Worm (Caenorhabditis elegans) whole organism, L4 larva: ENCODE measurements around the gene M110.10.

Source experiments
- F44E2.7 ChIP-seq: fragments of 200-800 bp; sonication (Bioruptor generic); IDR thresholded peaks from 2 replicates; pipeline ENCODE4 v2.1.2; 2022; ENCODE audit warnings: missing genetic modification characterization, missing compliant biosample characterization
- T26A8.4 ChIP-seq: fragments of 200-800 bp; sonication (Bioruptor generic); IDR thresholded peaks from 2 replicates; pipeline ENCODE4 v1.3.6; 2022; ENCODE audit warnings: missing genetic modification characterization, missing compliant biosample characterization
- Y75B8A.6 ChIP-seq: fragments of 200-800 bp; sonication (Bioruptor generic); IDR thresholded peaks from 2 replicates; pipeline ENCODE4 v1.3.6; 2022; ENCODE audit warnings: missing genetic modification reagents, missing genetic modification characterization, missing compliant biosample characterization
- ZK337.2 ChIP-seq: fragments of 200-800 bp; sonication (Bioruptor generic); IDR thresholded peaks from 2 replicates; pipeline ENCODE4 v1.3.6; 2022; ENCODE audit warnings: missing genetic modification reagents, missing genetic modification characterization, missing compliant biosample characterization
- aha-1 ChIP-seq: fragments of 150-350 bp; peaks from one replicate; lab custom pipeline; 2014; ENCODE audit warnings: missing biosample characterization, missing genetic modification characterization
- ama-1 ChIP-seq: fragments of 150-350 bp; optimal IDR thresholded peaks from 2 replicates; lab custom pipeline; 2014; ENCODE audit warnings: inconsistent platforms, mixed read lengths
- arid-1 ChIP-seq: fragments of 200-800 bp; sonication (Bioruptor generic); conservative IDR thresholded peaks from 2 replicates; pipeline ENCODE4 v1.3.6; 2022; ENCODE audit warnings: missing genetic modification reagents, missing genetic modification characterization, missing compliant biosample characterization
- ceh-20 ChIP-seq: fragments of 200-800 bp; sonication (Bioruptor generic); IDR thresholded peaks from 2 replicates; pipeline ENCODE4 v1.3.6; 2022; ENCODE audit warnings: missing genetic modification reagents, missing genetic modification characterization, missing compliant biosample characterization
- ceh-62 ChIP-seq: sonication (generic microtip); optimal IDR thresholded peaks from 2 replicates; lab custom pipeline; 2017; ENCODE audit warnings: missing biosample characterization, missing genetic modification characterization
- ceh-82 ChIP-seq: sonication (generic microtip); optimal IDR thresholded peaks from 2 replicates; lab custom pipeline; 2017; ENCODE audit warnings: missing biosample characterization, missing genetic modification characterization
- ces-1 ChIP-seq: fragments of 150-350 bp; sonication (generic microtip); optimal IDR thresholded peaks from 4 replicates; lab custom pipeline; 2014; ENCODE audit warnings: missing biosample characterization, missing genetic modification reagents, missing genetic modification characterization
- cey-2 ChIP-seq: sonication (generic microtip); optimal IDR thresholded peaks from 3 replicates; lab custom pipeline; 2017; ENCODE audit warnings: missing genetic modification characterization, mild to moderate bottlenecking, missing compliant biosample characterization, antibody characterized with exemption, borderline replicate concordance; ENCODE audit not compliant: insufficient read depth
- daf-12 ChIP-seq: fragments of 150-350 bp; optimal IDR thresholded peaks from 2 replicates; lab custom pipeline; 2014; ENCODE audit warnings: missing biosample characterization, missing genetic modification reagents, missing genetic modification characterization
- daf-16 ChIP-seq, 3 experiments: sonication (generic microtip); optimal IDR thresholded peaks; 2 replicates each; lab custom pipeline; 2016 to 2017; ENCODE audit warnings: missing genetic modification characterization in 3 of 3, missing genetic modification reagents in 3 of 3, mild to moderate bottlenecking in 2 of 3, missing compliant biosample characterization in 2 of 3, missing biosample characterization in 1 of 3, moderate library complexity in 1 of 3
- daf-19 ChIP-seq: fragments of 200-800 bp; sonication (Bioruptor generic); conservative IDR thresholded peaks from 2 replicates; pipeline ENCODE4 v1.3.6; 2022; ENCODE audit warnings: missing genetic modification characterization, missing compliant biosample characterization
- daf-8 ChIP-seq: fragments of 200-800 bp; sonication (Bioruptor generic); IDR thresholded peaks from 2 replicates; pipeline ENCODE4 v1.3.6; 2022; ENCODE audit warnings: missing genetic modification characterization, missing compliant biosample characterization
- dmd-6 ChIP-seq: fragments of 200-800 bp; sonication (Bioruptor generic); IDR thresholded peaks from 2 replicates; pipeline ENCODE4 v1.3.6; 2022; ENCODE audit warnings: missing genetic modification reagents, missing genetic modification characterization, missing compliant biosample characterization
- duxl-1 ChIP-seq: sonication (generic microtip); optimal IDR thresholded peaks from 2 replicates; lab custom pipeline; 2016; ENCODE audit warnings: mild to moderate bottlenecking, missing genetic modification characterization, moderate library complexity, missing compliant biosample characterization; ENCODE audit not compliant: poor library complexity
- dve-1 ChIP-seq: sonication (generic microtip); optimal IDR thresholded peaks from 2 replicates; lab custom pipeline; 2017; ENCODE audit warnings: antibody characterized with exemption, mild to moderate bottlenecking, missing genetic modification characterization, missing compliant biosample characterization; ENCODE audit not compliant: insufficient read depth
- fos-1 ChIP-seq: fragments of 150-350 bp; optimal IDR thresholded peaks from 2 replicates; lab custom pipeline; 2014; ENCODE audit warnings: missing biosample characterization, missing genetic modification characterization
- hif-1 ChIP-seq, 2 experiments: sonication (generic microtip); optimal IDR thresholded peaks; 2 replicates each; lab custom pipeline; 2016 to 2017; ENCODE audit warnings: missing compliant biosample characterization in 2 of 2, missing genetic modification characterization in 2 of 2, missing genetic modification reagents in 2 of 2, missing genotype in 2 of 2, mild to moderate bottlenecking in 1 of 2
- hlh-11 ChIP-seq: fragments of 200-800 bp; sonication (Bioruptor generic); optimal IDR thresholded peaks from 2 replicates; lab custom pipeline; 2018; ENCODE audit warnings: mild to moderate bottlenecking, missing genetic modification characterization, missing compliant biosample characterization
- hlh-30 ChIP-seq: sonication (generic microtip); optimal IDR thresholded peaks from 2 replicates; lab custom pipeline; 2017; ENCODE audit warnings: antibody characterized with exemption, mild to moderate bottlenecking, missing genetic modification characterization, missing compliant biosample characterization; ENCODE audit not compliant: insufficient read depth
- hmg-1.1 ChIP-seq: fragments of 200-800 bp; sonication (Bioruptor generic); IDR thresholded peaks from 2 replicates; pipeline ENCODE4 v1.3.6; 2022; ENCODE audit warnings: missing genetic modification reagents, missing genetic modification characterization, missing compliant biosample characterization
- jun-1 ChIP-seq: fragments of 150-350 bp; optimal IDR thresholded peaks from 2 replicates; lab custom pipeline; 2014; ENCODE audit warnings: missing biosample characterization, missing genetic modification reagents, missing genetic modification characterization
- lim-7 ChIP-seq: fragments of 200-800 bp; sonication (Bioruptor generic); IDR thresholded peaks from 2 replicates; pipeline ENCODE4 v1.3.6; 2022; ENCODE audit warnings: missing genetic modification characterization, missing compliant biosample characterization
- lin-1 ChIP-seq: fragments of 200-800 bp; sonication (Bioruptor generic); IDR thresholded peaks from 2 replicates; pipeline ENCODE4 v1.3.6; 2022; ENCODE audit warnings: missing genetic modification reagents, missing genetic modification characterization, missing compliant biosample characterization
- lin-13 ChIP-seq: fragments of 150-350 bp; optimal IDR thresholded peaks from 2 replicates; lab custom pipeline; 2014; ENCODE audit warnings: missing biosample characterization, missing genetic modification reagents, missing genetic modification characterization
- lin-29 ChIP-seq: fragments of 200-800 bp; sonication (Bioruptor generic); IDR thresholded peaks from 2 replicates; pipeline ENCODE4 v1.3.6; 2022; ENCODE audit warnings: missing genetic modification reagents, missing genetic modification characterization, missing compliant biosample characterization
- lin-39 ChIP-seq: fragments of 150-350 bp; optimal IDR thresholded peaks from 2 replicates; lab custom pipeline; 2014; ENCODE audit warnings: missing biosample characterization, missing genetic modification reagents, missing genetic modification characterization
- lsy-2 ChIP-seq, 2 experiments: fragments of 150-350 bp in 1 of 2; sonication (generic microtip) in 1 of 2; optimal IDR thresholded peaks; 2 replicates each; lab custom pipeline; 2014 to 2017; ENCODE audit warnings: missing biosample characterization in 2 of 2, missing genetic modification characterization in 2 of 2
- madf-9 ChIP-seq: fragments of 200-800 bp; sonication (Bioruptor generic); conservative IDR thresholded peaks from 2 replicates; pipeline ENCODE4 v1.3.6; 2022; ENCODE audit warnings: missing genetic modification reagents, missing genetic modification characterization, missing compliant biosample characterization
- mep-1 ChIP-seq: fragments of 150-350 bp; sonication (generic microtip); optimal IDR thresholded peaks from 3 replicates; lab custom pipeline; 2014; ENCODE audit warnings: missing biosample characterization, missing genetic modification characterization
- nhr-11 ChIP-seq: fragments of 150-350 bp; optimal IDR thresholded peaks from 2 replicates; lab custom pipeline; 2014; ENCODE audit warnings: missing biosample characterization, missing genetic modification characterization
- nhr-28 ChIP-seq: fragments of 150-350 bp; optimal IDR thresholded peaks from 2 replicates; lab custom pipeline; 2014; ENCODE audit warnings: missing biosample characterization, missing genetic modification characterization
- nhr-41 ChIP-seq: fragments of 200-800 bp; sonication (Bioruptor generic); IDR thresholded peaks from 2 replicates; pipeline ENCODE4 v1.3.6; 2022; ENCODE audit warnings: missing genetic modification reagents, missing genetic modification characterization, missing compliant biosample characterization
- nhr-48 ChIP-seq: sonication (generic microtip); optimal IDR thresholded peaks from 2 replicates; lab custom pipeline; 2016; ENCODE audit warnings: mild to moderate bottlenecking, missing genetic modification characterization, missing compliant biosample characterization
- nhr-6 ChIP-seq: fragments of 150-350 bp; optimal IDR thresholded peaks from 2 replicates; lab custom pipeline; 2014; ENCODE audit warnings: missing biosample characterization, missing genetic modification characterization
- pha-4 ChIP-seq, 2 experiments: fragments of 150-350 bp in 1 of 2; fragments of 200-800 bp in 1 of 2; sonication (Bioruptor generic) in 1 of 2; IDR thresholded peaks in 1 of 2; optimal IDR thresholded peaks in 1 of 2; 2 replicates each; pipeline versions ENCODE4 v1.3.6 to Lab custom; 2014 to 2022; ENCODE audit warnings: missing genetic modification characterization in 2 of 2, missing genetic modification reagents in 2 of 2, missing biosample characterization in 1 of 2, missing compliant biosample characterization in 1 of 2
- pqm-1 ChIP-seq: sonication (generic microtip); optimal IDR thresholded peaks from 2 replicates; lab custom pipeline; 2017; ENCODE audit warnings: missing biosample characterization, missing genetic modification characterization
- saeg-2 ChIP-seq: fragments of 200-800 bp; sonication (Bioruptor generic); IDR thresholded peaks from 2 replicates; pipeline ENCODE4 v1.3.6; 2022; ENCODE audit warnings: missing genetic modification reagents, missing genetic modification characterization, missing compliant biosample characterization
- sdz-12 ChIP-seq: fragments of 200-800 bp; sonication (Bioruptor generic); optimal IDR thresholded peaks from 2 replicates; lab custom pipeline; 2018; ENCODE audit warnings: mild to moderate bottlenecking, missing genetic modification characterization, missing compliant biosample characterization
- skn-1 ChIP-seq: fragments of 150-350 bp; optimal IDR thresholded peaks from 2 replicates; lab custom pipeline; 2014; ENCODE audit warnings: missing biosample characterization, missing genetic modification characterization
- spr-1 ChIP-seq: sonication (generic microtip); optimal IDR thresholded peaks from 2 replicates; lab custom pipeline; 2016; ENCODE audit warnings: mild to moderate bottlenecking, missing genetic modification characterization, missing compliant biosample characterization
- spr-3 ChIP-seq: fragments of 200-800 bp; sonication (Bioruptor generic); optimal IDR thresholded peaks from 2 replicates; lab custom pipeline; 2018; ENCODE audit warnings: mild to moderate bottlenecking, missing genetic modification characterization, missing compliant biosample characterization
- unc-62 ChIP-seq, 3 experiments: fragments of 150-350 bp in 1 of 3; sonication (generic microtip); optimal IDR thresholded peaks in 2 of 3; peaks in 1 of 3; 1 replicate in 1 of 3; 2 replicates in 2 of 3; lab custom pipeline; 2014 to 2017; ENCODE audit warnings: missing biosample characterization in 3 of 3, missing genetic modification characterization in 3 of 3, missing genetic modification reagents in 3 of 3, missing genotype in 1 of 3

The M110.10 gene

ce11 chrII:8226475-8226874 lies 12.2 kb upstream of the M110.10 start:
- TF ChIP-seq hmg-1.1 (GFP tag; lab: Robert Waterston, UW) (no peak), nhr-6 (tag; lab: Kevin White, UChicago) (no peak), nhr-41 (GFP tag; lab: Robert Waterston, UW) (no peak), arid-1 (no peak), daf-16 (GFP tag; optimal IDR thresholded peaks at IDR 0.05; lab: Kevin White, UChicago) (no peak), daf-16 (tag; optimal IDR thresholded peaks at IDR 0.05; lab: Kevin White, UChicago) (peak; percentile 76), T26A8.4 (no peak), lsy-2 (tag; optimal IDR thresholded peaks at IDR 0.05; lab: Kevin White, UChicago) (peak in 1 of 2 experiments; percentile 23), lin-1 (0 out of 2 replicates have a peak, but pooled peaks have one; percentile 13), dve-1 (tag; lab: Kevin White, UChicago) (peak; percentile 81), duxl-1 (no peak), daf-12 (tag; lab: Kevin White, UChicago) (no peak), pha-4 (GFP tag; IDR thresholded peaks at IDR 0.05; lab: Robert Waterston, UW) (peak; percentile 29; the same call in 1 of the 2 replicates), pha-4 (tag; optimal IDR thresholded peaks at IDR 0.05; lab: Kevin White, UChicago) (peak; percentile 37), cey-2 (no peak), nhr-28 (tag; lab: Kevin White, UChicago) (peak; percentile 52), skn-1 (no peak), daf-19 (GFP tag; lab: Robert Waterston, UW) (no peak), hlh-11 (peak; percentile 51), fos-1 (tag; lab: Kevin White, UChicago) (no peak), hlh-30 (peak; percentile 50), lin-39 (tag; lab: Kevin White, UChicago) (no peak), nhr-48 (tag; lab: Kevin White, UChicago) (no peak), daf-8 (GFP tag; lab: Robert Waterston, UW) (no peak), dmd-6 (GFP tag; lab: Robert Waterston, UW) (peak; percentile 64), ceh-82 (tag; lab: Kevin White, UChicago) (no peak), saeg-2 (GFP tag; lab: Robert Waterston, UW) (no peak), ZK337.2 (GFP tag; lab: Robert Waterston, UW) (no peak), nhr-11 (tag; lab: Kevin White, UChicago) (no peak), pqm-1 (tag; lab: Kevin White, UChicago) (peak; percentile 48), ces-1 (no peak), mep-1 (tag; lab: Kevin White, UChicago) (peak; percentile 23), ceh-20 (GFP tag; lab: Robert Waterston, UW) (no peak), Y75B8A.6 (GFP tag; lab: Robert Waterston, UW) (no peak)

DNA sequence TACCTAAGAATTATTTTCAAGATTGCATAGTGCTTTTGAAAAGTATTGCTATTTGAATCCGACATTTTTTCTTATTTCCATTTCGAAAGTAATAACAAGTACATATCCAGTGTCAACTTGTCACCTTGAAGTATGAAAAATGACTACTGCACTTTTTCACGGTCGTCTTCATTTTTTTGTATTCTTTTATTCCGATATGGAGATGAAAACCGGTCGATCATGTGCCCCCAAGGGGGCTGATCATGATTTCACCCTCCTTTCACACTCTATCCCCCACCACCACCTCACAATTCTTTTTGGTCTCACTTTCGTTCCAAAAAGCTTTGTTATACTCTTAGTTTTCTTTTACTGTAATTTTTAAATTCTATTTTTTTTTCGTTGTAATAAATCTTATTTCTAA lies 11.6 kb upstream of the M110.10 start:
- no peak for TF ChIP-seq spr-3 (GFP tag; lab: Kevin White, UChicago)
- TF ChIP-seq sdz-12 (GFP tag; lab: Kevin White, UChicago), result no peak
- TF ChIP-seq unc-62 (GFP tag; optimal IDR thresholded peaks at IDR 0.05 in 1 of 2; lab: Kevin White, UChicago), result peak in 1 of 2 experiments; percentile 23
- no peak for TF ChIP-seq unc-62 (tag; optimal IDR thresholded peaks at IDR 0.05; lab: Kevin White, UChicago)
- TF ChIP-seq F44E2.7 (GFP tag; lab: Robert Waterston, UW), result no peak
- peak; percentile 14 for TF ChIP-seq mep-1 (tag; lab: Kevin White, UChicago)
- peak; percentile 56 for TF ChIP-seq aha-1 (tag; lab: Kevin White, UChicago)
- TF ChIP-seq ceh-62 (tag; lab: Kevin White, UChicago), result no peak
- TF ChIP-seq jun-1 (tag; lab: Kevin White, UChicago), result no peak
- TF ChIP-seq nhr-28 (tag; lab: Kevin White, UChicago), result no peak
- TF ChIP-seq fos-1 (tag; lab: Kevin White, UChicago), result no peak
- no peak for TF ChIP-seq madf-9
- no peak for TF ChIP-seq lin-29 (GFP tag; lab: Robert Waterston, UW)
- TF ChIP-seq lin-13, result no peak
- no peak for TF ChIP-seq ceh-20 (GFP tag; lab: Robert Waterston, UW)
- TF ChIP-seq hlh-11, result no peak
- TF ChIP-seq ama-1 (lab: Kevin White, UChicago), result no peak
- TF ChIP-seq lin-39 (tag; lab: Kevin White, UChicago), result no peak
- no peak for TF ChIP-seq lim-7 (GFP tag; lab: Robert Waterston, UW)
- TF ChIP-seq spr-1 (tag; lab: Kevin White, UChicago), result no peak
- TF ChIP-seq hif-1 (tag; optimal IDR thresholded peaks at IDR 0.05; lab: Kevin White, UChicago), result no peak
- peak; percentile 60 for TF ChIP-seq hlh-30
